Worm (Caenorhabditis elegans): ENCODE data around the gene C53B4.2.

Gene C53B4.2

DNA sequence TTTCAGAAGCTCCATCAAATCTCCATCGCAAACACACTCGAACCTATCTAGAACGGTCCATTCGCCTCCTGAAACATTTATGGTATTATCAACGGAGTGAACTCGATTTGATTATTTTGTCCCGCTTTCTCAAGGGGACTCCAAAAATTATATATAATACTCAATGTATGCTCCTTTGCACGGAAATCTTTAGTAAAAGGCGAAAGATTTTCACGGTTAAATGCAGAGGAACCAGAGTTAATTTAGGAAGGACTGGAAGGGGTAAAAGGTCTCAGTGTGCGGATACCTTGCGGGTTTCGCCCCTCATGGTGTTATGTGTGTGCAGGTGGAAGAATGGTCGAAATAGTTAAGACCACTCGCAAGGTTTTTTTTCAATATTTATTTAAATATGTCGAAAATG is 35.2 kb downstream of the C53B4.2 start (continued):
- no peak for TF ChIP-seq lin-40 (tag; optimal IDR thresholded peaks at IDR 0.05)
- no peak for TF ChIP-seq ets-4 (GFP tag; optimal IDR thresholded peaks at IDR 0.05)
- TF ChIP-seq cebp-1 (GFP tag; IDR thresholded peaks at IDR 0.05): no peak
- TF ChIP-seq cebp-1 (tag; optimal IDR thresholded peaks at IDR 0.05): no peak
- TF ChIP-seq sea-2 (GFP tag; IDR thresholded peaks at IDR 0.05): no peak
- no peak for TF ChIP-seq mcd-1 (GFP tag; IDR thresholded peaks at IDR 0.05)
- peak; percentile 81 for TF ChIP-seq snpc-3.4 (tag; optimal IDR thresholded peaks at IDR 0.05)
- no peak for TF ChIP-seq nhr-179 (tag; optimal IDR thresholded peaks at IDR 0.05)
- no peak for TF ChIP-seq Y53G8AR.9 (GFP tag; conservative IDR thresholded peaks at IDR 0.05)
- TF ChIP-seq bed-1 (GFP tag; IDR thresholded peaks at IDR 0.05): no peak
- no peak for TF ChIP-seq ztf-3 (GFP tag; optimal IDR thresholded peaks at IDR 0.05)
- no peak for TF ChIP-seq athp-1 (tag; optimal IDR thresholded peaks at IDR 0.05)
- no peak for TF ChIP-seq ceh-79 (tag; optimal IDR thresholded peaks at IDR 0.05)
- no peak for TF ChIP-seq aptf-3 (GFP tag; IDR thresholded peaks at IDR 0.05)
- TF ChIP-seq T07F8.4 (tag; optimal IDR thresholded peaks at IDR 0.05): no peak
- TF ChIP-seq zfh-2 (GFP tag; conservative IDR thresholded peaks at IDR 0.05): no peak
- TF ChIP-seq lag-1 (GFP tag; IDR thresholded peaks at IDR 0.05): no peak
- peak; percentile 20 for TF ChIP-seq lsl-1 (GFP tag; optimal IDR thresholded peaks at IDR 0.05)
- TF ChIP-seq ceh-100 (GFP tag; IDR thresholded peaks at IDR 0.05): no peak
- no peak for TF ChIP-seq lin-35 (GFP tag; optimal IDR thresholded peaks at IDR 0.05)
- TF ChIP-seq tbp1 (GFP tag; optimal IDR thresholded peaks at IDR 0.05): peak; percentile 74
- TF ChIP-seq ceh-58 (GFP tag; IDR thresholded peaks at IDR 0.05): no peak
- no peak for TF ChIP-seq lin-54 (GFP tag; optimal IDR thresholded peaks at IDR 0.05)
- no peak for TF ChIP-seq B0261.1 (tag; optimal IDR thresholded peaks at IDR 0.05)
- TF ChIP-seq madf-3 (GFP tag; IDR thresholded peaks at IDR 0.05): no peak
- TF ChIP-seq attf-6 (GFP tag; IDR thresholded peaks at IDR 0.05): peak; percentile 90
- TF ChIP-seq efl-1 (GFP tag; optimal IDR thresholded peaks at IDR 0.05): no peak
- TF ChIP-seq hrde-1 (tag; optimal IDR thresholded peaks at IDR 0.05; ENCODE audit: borderline replicate concordance): no peak
- peak; percentile 89 for TF ChIP-seq hmg-1.2 (GFP tag; IDR thresholded peaks at IDR 0.05)
- TF ChIP-seq rec-8 (tag; optimal IDR thresholded peaks at IDR 0.05): no peak
- no peak for TF ChIP-seq repo-1 (tag; optimal IDR thresholded peaks at IDR 0.05)
- TF ChIP-seq sdz-38 (tag; optimal IDR thresholded peaks at IDR 0.05): no peak
- no peak for TF ChIP-seq F52B5.7 (tag; optimal IDR thresholded peaks at IDR 0.05)
- TF ChIP-seq ztf-28 (GFP tag; IDR thresholded peaks at IDR 0.05): no peak

DNA sequence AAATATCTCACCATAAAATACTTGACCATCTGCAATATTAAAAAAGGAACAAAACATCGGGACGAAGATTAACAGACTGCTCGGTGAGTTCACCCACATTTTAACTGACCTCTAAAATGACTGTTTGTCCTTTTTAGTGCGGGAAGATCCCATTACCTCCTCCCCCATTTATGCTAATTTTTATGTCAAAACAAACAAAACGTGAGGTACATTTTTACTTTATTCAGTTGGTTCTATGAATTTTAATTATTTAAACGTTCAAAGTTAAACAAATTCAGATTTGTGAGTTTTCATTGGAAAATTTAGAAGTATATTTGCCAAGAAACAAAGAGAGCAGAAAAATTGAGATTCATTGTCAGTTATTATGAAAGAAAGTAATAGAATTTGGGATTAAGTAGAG is 36.7 kb downstream of the C53B4.2 start, which contains the start of gene C53D6.8:
Gene C53D6.8 (minus strand): TSS at position 101 of the 400 bp plus-strand sequence.
- TF ChIP-seq nhr-179 (tag; optimal IDR thresholded peaks at IDR 0.05) (no peak), lin-54 (GFP tag; optimal IDR thresholded peaks at IDR 0.05) (no peak), cebp-2 (GFP tag; IDR thresholded peaks at IDR 0.05) (no peak), ztf-18 (tag; optimal IDR thresholded peaks at IDR 0.05) (no peak), zim-3 (tag; optimal IDR thresholded peaks at IDR 0.05) (no peak), nhr-80 (tag; optimal IDR thresholded peaks at IDR 0.05) (no peak), snpc-1.3 (tag; optimal IDR thresholded peaks at IDR 0.05; ENCODE audit: insufficient read depth) (no peak), snpc-4 (GFP tag; optimal IDR thresholded peaks at IDR 0.05) (no peak), snpc-4 (tag; optimal IDR thresholded peaks at IDR 0.05) (no peak)

Data from whole organism, young adult.